Fruit fly (Drosophila melanogaster) whole organism, embryonic: ENCODE results near the gene Taf6.

Experiments used
- Asciz ChIP-seq: fragments of 200-800 bp; sonication (Bioruptor generic); optimal IDR thresholded peaks from 2 replicates; lab custom pipeline; 2017; ENCODE audit warnings: missing biosample characterization, mild to moderate bottlenecking, missing genetic modification characterization, missing genetic modification reagents
- Bgb ChIP-seq: fragments of 200-800 bp; sonication (Bioruptor generic); IDR thresholded peaks from 2 replicates; pipeline ENCODE4 v1.3.6; 2022; ENCODE audit warnings: missing biosample characterization, missing genetic modification characterization; ENCODE audit not compliant: partially characterized antibody
- CG11560 ChIP-seq: fragments of 200-800 bp; sonication (Bioruptor generic); IDR thresholded peaks from 3 replicates; pipeline ENCODE4 v1.3.6; 2022; ENCODE audit warnings: missing biosample characterization, missing genetic modification characterization
- CG11695 ChIP-seq: fragments of 200-800 bp; sonication (Bioruptor generic); IDR thresholded peaks from 3 replicates; pipeline ENCODE4 v1.3.6; 2022; ENCODE audit warnings: missing biosample characterization, missing genetic modification characterization
- CG16863 ChIP-seq: fragments of 200-800 bp; sonication (Bioruptor generic); optimal IDR thresholded peaks from 3 replicates; lab custom pipeline; 2016; ENCODE audit warnings: missing biosample characterization, missing genetic modification characterization
- CG17829 ChIP-seq: fragments of 200-800 bp; optimal IDR thresholded peaks from 2 replicates; lab custom pipeline; 2019; ENCODE audit warnings: missing biosample characterization, mild to moderate bottlenecking, missing genetic modification characterization, moderate library complexity
- CG18476 ChIP-seq: fragments of 200-800 bp; sonication (Bioruptor generic); optimal IDR thresholded peaks from 2 replicates; lab custom pipeline; 2016; ENCODE audit warnings: missing biosample characterization, mild to moderate bottlenecking, missing genetic modification characterization
- CG30403 ChIP-seq: fragments of 200-800 bp; sonication (Bioruptor generic); optimal IDR thresholded peaks from 3 replicates; lab custom pipeline; 2016; ENCODE audit warnings: missing biosample characterization, missing genetic modification characterization
- CG34422 ChIP-seq: fragments of 200-800 bp; sonication (Bioruptor generic); IDR thresholded peaks from 3 replicates; pipeline ENCODE4 v1.3.6; 2022; ENCODE audit warnings: missing biosample characterization, missing genetic modification characterization
- CG4360 ChIP-seq: fragments of 200-800 bp; sonication (Bioruptor generic); IDR thresholded peaks from 2 replicates; pipeline ENCODE4 v1.3.6; 2022; ENCODE audit warnings: missing biosample characterization, missing genetic modification characterization
- CG7839 ChIP-seq: fragments of 200-800 bp; sonication (Bioruptor generic); optimal IDR thresholded peaks from 3 replicates; lab custom pipeline; 2018; ENCODE audit warnings: missing biosample characterization, mild to moderate bottlenecking, missing genetic modification characterization, moderate library complexity
- CG7928 ChIP-seq: fragments of 200-800 bp; sonication (Bioruptor generic); optimal IDR thresholded peaks from 2 replicates; lab custom pipeline; 2017; ENCODE audit warnings: missing biosample characterization, mild to moderate bottlenecking, missing genetic modification characterization
- CG7963 ChIP-seq: fragments of 200-800 bp; sonication (Bioruptor generic); IDR thresholded peaks from 3 replicates; pipeline ENCODE4 v1.3.6; 2022; ENCODE audit warnings: missing biosample characterization, missing genetic modification characterization; ENCODE audit not compliant: partially characterized antibody
- CG8290 ChIP-seq, 3 experiments: fragments of 200-800 bp; sonication (Bioruptor generic); optimal IDR thresholded peaks; 2 replicates each; lab custom pipeline; 2016 to 2019; ENCODE audit warnings: missing biosample characterization in 3 of 3, missing genetic modification characterization in 3 of 3, mild to moderate bottlenecking in 2 of 3, moderate library complexity in 1 of 3
- CG8478 ChIP-seq: fragments of >200 bp; optimal IDR thresholded peaks from 2 replicates; lab custom pipeline; 2018
- CG9932 ChIP-seq: fragments of 200-800 bp; sonication (Bioruptor generic); IDR thresholded peaks from 2 replicates; pipeline ENCODE4 v1.3.6; 2022; ENCODE audit warnings: missing biosample characterization, missing genetic modification characterization
- Dp ChIP-seq: fragments of 200-800 bp; sonication (Bioruptor generic); optimal IDR thresholded peaks from 2 replicates; lab custom pipeline; 2018; ENCODE audit warnings: missing biosample characterization, mild to moderate bottlenecking, missing genetic modification characterization, moderate library complexity
- E2f2 ChIP-seq: fragments of 200-800 bp; sonication (Bioruptor generic); IDR thresholded peaks from 2 replicates; pipeline ENCODE4 v1.3.6; 2022; ENCODE audit warnings: missing biosample characterization, missing genetic modification characterization
- Ets65A ChIP-seq: fragments of 200-800 bp; sonication (Bioruptor generic); peaks from one replicate; lab custom pipeline; 2016; ENCODE audit warnings: missing biosample characterization, missing genetic modification characterization
- Ets97D ChIP-seq: fragments of 200-800 bp; sonication (Bioruptor generic); optimal IDR thresholded peaks from 3 replicates; lab custom pipeline; 2016; ENCODE audit warnings: missing biosample characterization, missing genetic modification characterization
- H15 ChIP-seq: fragments of 200-800 bp; sonication (Bioruptor generic); IDR thresholded peaks from 3 replicates; pipeline ENCODE4 v1.3.6; 2022; ENCODE audit warnings: missing biosample characterization, missing genetic modification characterization
- H2.0 ChIP-seq: fragments of 200-800 bp; sonication (Bioruptor generic); IDR thresholded peaks from 2 replicates; pipeline ENCODE4 v1.3.6; 2022; ENCODE audit warnings: missing biosample characterization, missing genetic modification characterization
- HLH3B ChIP-seq: fragments of 200-800 bp; sonication (Bioruptor generic); IDR thresholded peaks from 2 replicates; pipeline ENCODE4 v1.3.6; 2022; ENCODE audit warnings: missing biosample characterization, missing genetic modification characterization
- HLH4C ChIP-seq: fragments of 200-800 bp; sonication (Bioruptor generic); IDR thresholded peaks from 3 replicates; pipeline ENCODE4 v1.3.6; 2022; ENCODE audit warnings: missing biosample characterization, missing genetic modification characterization; ENCODE audit not compliant: partially characterized antibody
- Hr3 ChIP-seq: fragments of 200-800 bp; sonication (Bioruptor generic); optimal IDR thresholded peaks from 3 replicates; lab custom pipeline; 2016; ENCODE audit warnings: missing biosample characterization, missing genetic modification characterization
- Lhr ChIP-seq: fragments of 200-800 bp; sonication (Bioruptor generic); optimal IDR thresholded peaks from 3 replicates; lab custom pipeline; 2017; ENCODE audit warnings: mild to moderate bottlenecking, missing biosample characterization, missing genetic modification reagents, missing genetic modification characterization
- Opbp ChIP-seq: fragments of 200-800 bp; sonication (Bioruptor generic); IDR thresholded peaks from 3 replicates; pipeline ENCODE4 v1.3.6; 2022; ENCODE audit warnings: missing biosample characterization, missing genetic modification characterization; ENCODE audit not compliant: partially characterized antibody
- Xbp1 ChIP-seq: fragments of 200-800 bp; sonication (Bioruptor generic); optimal IDR thresholded peaks from 3 replicates; lab custom pipeline; 2016; ENCODE audit warnings: missing biosample characterization, mild to moderate bottlenecking, missing genetic modification characterization
- al ChIP-seq: fragments of 200-800 bp; sonication (Bioruptor generic); IDR thresholded peaks from 2 replicates; pipeline ENCODE4 v1.3.6; 2022; ENCODE audit warnings: missing biosample characterization, missing genetic modification characterization
- bbx ChIP-seq: fragments of 200-800 bp; sonication (Bioruptor generic); IDR thresholded peaks from 2 replicates; pipeline ENCODE4 v1.3.6; 2022; ENCODE audit warnings: missing biosample characterization, missing genetic modification characterization; ENCODE audit not compliant: partially characterized antibody
- bsh ChIP-seq, 2 experiments: fragments of 200-800 bp; sonication (Bioruptor generic); optimal IDR thresholded peaks; 2 replicates each; lab custom pipeline; 2017 to 2018; ENCODE audit warnings: mild to moderate bottlenecking in 2 of 2, missing biosample characterization in 2 of 2, missing genetic modification characterization in 2 of 2, moderate library complexity in 1 of 2
- crol ChIP-seq: fragments of 200-800 bp; sonication (Bioruptor generic); IDR thresholded peaks from 2 replicates; pipeline ENCODE4 v1.3.6; 2022; ENCODE audit warnings: missing biosample characterization, missing genetic modification characterization
- dan ChIP-seq: fragments of 200-800 bp; sonication (Bioruptor generic); IDR thresholded peaks from 2 replicates; pipeline ENCODE4 v1.3.6; 2022; ENCODE audit warnings: missing biosample characterization, missing genetic modification characterization
- grau ChIP-seq: fragments of 200-800 bp; optimal IDR thresholded peaks from 3 replicates; lab custom pipeline; 2019; ENCODE audit warnings: missing biosample characterization, mild to moderate bottlenecking, missing genetic modification characterization, moderate library complexity
- gt ChIP-seq: fragments of 200-800 bp; sonication (Bioruptor generic); IDR thresholded peaks from 2 replicates; pipeline ENCODE4 v1.3.6; 2022; ENCODE audit warnings: missing biosample characterization, missing genetic modification characterization
- mirr ChIP-seq: fragments of 200-800 bp; sonication (Bioruptor generic); optimal IDR thresholded peaks from 3 replicates; lab custom pipeline; 2018; ENCODE audit warnings: missing biosample characterization, mild to moderate bottlenecking, missing genetic modification characterization
- onecut ChIP-seq: fragments of 200-800 bp; sonication (Bioruptor generic); IDR thresholded peaks from 2 replicates; pipeline ENCODE4 v1.3.6; 2022; ENCODE audit warnings: missing biosample characterization, missing genetic modification characterization
- phol ChIP-seq: fragments of 200-800 bp; sonication (Bioruptor generic); optimal IDR thresholded peaks from 3 replicates; lab custom pipeline; 2018; ENCODE audit warnings: missing biosample characterization, mild to moderate bottlenecking, missing genetic modification characterization, moderate library complexity
- stwl ChIP-seq: fragments of 200-800 bp; sonication (Bioruptor generic); optimal IDR thresholded peaks from 3 replicates; lab custom pipeline; 2018; ENCODE audit warnings: missing biosample characterization, mild to moderate bottlenecking, missing genetic modification characterization, moderate library complexity
- trem ChIP-seq: fragments of 200-800 bp; optimal IDR thresholded peaks from 3 replicates; lab custom pipeline; 2019; ENCODE audit warnings: missing biosample characterization, mild to moderate bottlenecking, missing genetic modification characterization, moderate library complexity
- trh ChIP-seq: fragments of 200-800 bp; sonication (Bioruptor generic); optimal IDR thresholded peaks from 2 replicates; lab custom pipeline; 2016; ENCODE audit warnings: missing biosample characterization, missing genetic modification characterization

Gene Taf6

dm6 chr3L:19642448-19643020, 43.6 kb downstream of the Taf6 start, which contains the start of gene Rnf146 (continued):
- peak; percentile 10 for TF ChIP-seq phol (tag; lab: Kevin White, UChicago)
- TF ChIP-seq trem (tag; lab: Kevin White, UChicago) = peak; percentile 78
- peak in 1 of 2 experiments; percentile 5 for TF ChIP-seq bsh (GFP tag; optimal IDR thresholded peaks at IDR 0.05; lab: Kevin White, UChicago)
- TF ChIP-seq CG8478 (lab: Kevin White, UChicago) = no peak
- TF ChIP-seq crol = peak; percentile 57; the same call in 1 of the 2 replicates
- TF ChIP-seq Lhr (GFP tag; lab: Kevin White, UChicago) = peak; percentile 24
- peak; percentile 8 for TF ChIP-seq CG30403 (GFP tag; lab: Kevin White, UChicago)
- peak; percentile 65 for TF ChIP-seq Ets97D (GFP tag; lab: Kevin White, UChicago)

dm6 chr3L:19646292-19646691, 47.4 kb downstream of the Taf6 start:
- TF ChIP-seq CG17829 (tag; lab: Kevin White, UChicago) = no peak
- TF ChIP-seq dan = no peak
- 0 out of 3 replicates have a peak, but pooled peaks have one; percentile 14 for TF ChIP-seq H15 (GFP tag; lab: Robert Waterston, UW)
- no peak for TF ChIP-seq CG4360
- no peak for TF ChIP-seq gt (GFP tag; lab: Robert Waterston, UW)
- no peak for TF ChIP-seq grau (tag; lab: Kevin White, UChicago)
- TF ChIP-seq mirr (GFP tag; lab: Kevin White, UChicago) = peak; percentile 18
- TF ChIP-seq stwl (tag; lab: Kevin White, UChicago) = peak; percentile 19
- no peak for TF ChIP-seq H2.0 (GFP tag; lab: Robert Waterston, UW)
- TF ChIP-seq al (GFP tag; lab: Robert Waterston, UW) = no peak
- TF ChIP-seq CG34422 (GFP tag; lab: Robert Waterston, UW) = peak; percentile 43; the same call in 1 of the 3 replicates
- TF ChIP-seq HLH4C (GFP tag; lab: Robert Waterston, UW) = peak; percentile 47; the same call in 1 of the 3 replicates
- TF ChIP-seq CG11560 (tag; lab: Robert Waterston, UW) = peak; percentile 83; the same call in 2 of the 3 replicates
- no peak for TF ChIP-seq CG16863 (GFP tag; lab: Kevin White, UChicago)
- 0 out of 2 replicates have a peak, but pooled peaks have one; percentile 37 for TF ChIP-seq bbx (GFP tag; lab: Robert Waterston, UW)
- no peak for TF ChIP-seq Opbp (GFP tag; lab: Robert Waterston, UW)
- TF ChIP-seq CG11695 (GFP tag; lab: Robert Waterston, UW) = no peak
- TF ChIP-seq onecut = peak; percentile 33
- no peak for TF ChIP-seq Xbp1
- no peak for TF ChIP-seq Asciz
- TF ChIP-seq HLH3B (GFP tag; lab: Robert Waterston, UW) = no peak
- 0 out of 2 replicates have a peak, but pooled peaks have one; percentile 18 for TF ChIP-seq Bgb (GFP tag; lab: Robert Waterston, UW)
- no peak for TF ChIP-seq trh (GFP tag; lab: Kevin White, UChicago)
- peak; percentile 31; the same call in 1 of the 2 replicates for TF ChIP-seq E2f2 (GFP tag; lab: Robert Waterston, UW)
- 0 out of 3 replicates have a peak, but pooled peaks have one; percentile 16 for TF ChIP-seq CG7963 (GFP tag; lab: Robert Waterston, UW)
- TF ChIP-seq Dp (GFP tag; lab: Kevin White, UChicago) = peak; percentile 22
- TF ChIP-seq CG9932 = no peak
- TF ChIP-seq CG8290 (GFP tag; optimal IDR thresholded peaks at IDR 0.05; lab: Kevin White, UChicago) = no peak
- no peak for TF ChIP-seq CG8290 (tag; optimal IDR thresholded peaks at IDR 0.05; lab: Kevin White, UChicago)
- peak; percentile 69 for TF ChIP-seq CG7928 (GFP tag; lab: Kevin White, UChicago)
- no peak for TF ChIP-seq Hr3 (GFP tag; lab: Kevin White, UChicago)
- TF ChIP-seq CG18476 = no peak
- peak; percentile 22 for TF ChIP-seq Ets65A (GFP tag; lab: Kevin White, UChicago)
- no peak for TF ChIP-seq CG7839
